Fruit fly (Drosophila melanogaster): ENCODE results near the gene ND-B22.

Gene ND-B22

dm6 chr2L:13394903-13395302, 24.0 kb upstream of the ND-B22 start, which contains the start of gene RpL24 (continued):
- TF ChIP-seq CG9215 (GFP tag; IDR thresholded peaks at IDR 0.05) (0 out of 2 replicates have a peak, but pooled peaks have one; percentile 37), sisA (GFP tag; IDR thresholded peaks at IDR 0.05) (no peak; the same call in 1 of the 2 replicates), ranshi (GFP tag; IDR thresholded peaks at IDR 0.05) (peak; percentile 88), NC2α (GFP tag; optimal IDR thresholded peaks at IDR 0.05) (peak; percentile 83), cg (GFP tag; optimal IDR thresholded peaks at IDR 0.05) (no peak), CG1529 (GFP tag; optimal IDR thresholded peaks at IDR 0.05) (peak; percentile 83), CG30020 (tag; optimal IDR thresholded peaks at IDR 0.05) (peak; percentile 57), dati (GFP tag; IDR thresholded peaks at IDR 0.05) (peak; percentile 78; the same call in 1 of the 2 replicates), bab2 (GFP tag; optimal IDR thresholded peaks at IDR 0.05) (peak; percentile 47), CG11723 (GFP tag; optimal IDR thresholded peaks at IDR 0.05) (peak; percentile 92), E2f1 (GFP tag; IDR thresholded peaks at IDR 0.05) (peak; percentile 74), CG13296 (GFP tag; optimal IDR thresholded peaks at IDR 0.05) (peak; percentile 95), Spps (tag; optimal IDR thresholded peaks at IDR 0.05) (peak; percentile 79), Rx (GFP tag; IDR thresholded peaks at IDR 0.05) (peak; percentile 90), Lhr (GFP tag; optimal IDR thresholded peaks at IDR 0.05) (peak; percentile 89), bcd (GFP tag; optimal IDR thresholded peaks at IDR 0.05) (peak; percentile 95), NC2β (GFP tag; optimal IDR thresholded peaks at IDR 0.05) (peak; percentile 97), CG33557 (GFP tag; optimal IDR thresholded peaks at IDR 0.05) (peak; percentile 83), fd3F (GFP tag; optimal IDR thresholded peaks at IDR 0.05) (peak; percentile 79), Sry-δ (GFP tag; optimal IDR thresholded peaks at IDR 0.05) (peak; percentile 55), MBD-R2 (GFP tag; IDR thresholded peaks at IDR 0.05) (peak; percentile 71), tgo (GFP tag; IDR thresholded peaks at IDR 0.05) (peak; percentile 78), CG10979 (tag; optimal IDR thresholded peaks at IDR 0.05) (peak; percentile 75), Usf (GFP tag; optimal IDR thresholded peaks at IDR 0.05) (peak; percentile 80), org-1 (GFP tag; optimal IDR thresholded peaks at IDR 0.05) (peak; percentile 90), Dek (tag; optimal IDR thresholded peaks at IDR 0.05) (peak; percentile 74), ewg (GFP tag; optimal IDR thresholded peaks at IDR 0.05) (peak; percentile 85), gro (GFP tag; optimal IDR thresholded peaks at IDR 0.05) (peak; percentile 94), CG2129 (GFP tag; IDR thresholded peaks at IDR 0.05; ENCODE audit: partially characterized antibody) (no peak), Ets97D (GFP tag; optimal IDR thresholded peaks at IDR 0.05) (peak; percentile 99), kni (GFP tag; optimal IDR thresholded peaks at IDR 0.05) (peak; percentile 88), CG14710 (tag; optimal IDR thresholded peaks at IDR 0.05) (peak; percentile 84), CG10654 (GFP tag; optimal IDR thresholded peaks at IDR 0.05) (peak; percentile 88), ap (GFP tag; IDR thresholded peaks at IDR 0.05) (peak; percentile 80), Sox102F (GFP tag; optimal IDR thresholded peaks at IDR 0.05) (peak; percentile 70), gsb (GFP tag; IDR thresholded peaks at IDR 0.05) (peak; percentile 63), ATbp (GFP tag; optimal IDR thresholded peaks at IDR 0.05) (peak; percentile 92), CG34224 (GFP tag; IDR thresholded peaks at IDR 0.05; ENCODE audit: partially characterized antibody) (no peak), CG17385 (GFP tag; optimal IDR thresholded peaks at IDR 0.05) (peak; percentile 91), CG10274 (GFP tag; optimal IDR thresholded peaks at IDR 0.05) (peak; percentile 87), Xrp1 (GFP tag; IDR thresholded peaks at IDR 0.05) (peak; percentile 22), Atf3 (GFP tag; optimal IDR thresholded peaks at IDR 0.05) (peak; percentile 72), CG6765 (GFP tag; optimal IDR thresholded peaks at IDR 0.05) (peak; percentile 99), pho (GFP tag; optimal IDR thresholded peaks at IDR 0.05) (peak; percentile 79), vvl (GFP tag; IDR thresholded peaks at IDR 0.05) (peak; percentile 96), CG6683 (GFP tag; optimal IDR thresholded peaks at IDR 0.05) (peak; percentile 90), Bgb (GFP tag; IDR thresholded peaks at IDR 0.05; ENCODE audit: partially characterized antibody) (peak; percentile 29; the same call in 1 of the 2 replicates), CG4820 (GFP tag; optimal IDR thresholded peaks at IDR 0.05) (peak; percentile 69), CG33213 (GFP tag; optimal IDR thresholded peaks at IDR 0.05) (peak; percentile 97), NK7.1 (GFP tag; optimal IDR thresholded peaks at IDR 0.05) (peak; percentile 89), CG12744 (GFP tag; optimal IDR thresholded peaks at IDR 0.05) (peak; percentile 87)

Measured in whole organism, embryonic.